Fruit fly (Drosophila melanogaster) whole organism, adult: Measurements from ENCODE around the gene CG14106.

ENCODE experiments used
- CG14711 ChIP-seq: fragments of 200-800 bp; sonication (Bioruptor generic); optimal IDR thresholded peaks from 2 replicates; lab custom pipeline; 2018; ENCODE audit warnings: missing biosample characterization, mild to moderate bottlenecking, missing genetic modification characterization, moderate library complexity
- CG33017 ChIP-seq: fragments of 200-800 bp; sonication (Bioruptor generic); optimal IDR thresholded peaks from 2 replicates; lab custom pipeline; 2018; ENCODE audit warnings: missing biosample characterization, mild to moderate bottlenecking, missing genetic modification characterization, moderate library complexity
- CG5204 ChIP-seq: fragments of 200-800 bp; sonication (Bioruptor generic); optimal IDR thresholded peaks from 2 replicates; lab custom pipeline; 2016; ENCODE audit warnings: missing biosample characterization, missing genetic modification characterization
- CG7101 ChIP-seq: fragments of 200-800 bp; sonication (Bioruptor generic); optimal IDR thresholded peaks from 2 replicates; lab custom pipeline; 2018; ENCODE audit warnings: missing biosample characterization, mild to moderate bottlenecking, missing genetic modification characterization, moderate library complexity
- Clk ChIP-seq: fragments of 200-800 bp; sonication (Bioruptor generic); optimal IDR thresholded peaks from 2 replicates; lab custom pipeline; 2017; ENCODE audit warnings: missing biosample characterization, missing genetic modification characterization
- bab1 ChIP-seq: fragments of 200-800 bp; sonication (Bioruptor generic); optimal IDR thresholded peaks from 3 replicates; lab custom pipeline; 2019; ENCODE audit warnings: missing biosample characterization, mild to moderate bottlenecking, missing genetic modification characterization, moderate library complexity
- kay ChIP-seq: fragments of 200-800 bp; sonication (Bioruptor generic); peaks from one replicate; lab custom pipeline; 2016; ENCODE audit warnings: missing biosample characterization, missing genetic modification characterization, borderline replicate concordance

DNA sequence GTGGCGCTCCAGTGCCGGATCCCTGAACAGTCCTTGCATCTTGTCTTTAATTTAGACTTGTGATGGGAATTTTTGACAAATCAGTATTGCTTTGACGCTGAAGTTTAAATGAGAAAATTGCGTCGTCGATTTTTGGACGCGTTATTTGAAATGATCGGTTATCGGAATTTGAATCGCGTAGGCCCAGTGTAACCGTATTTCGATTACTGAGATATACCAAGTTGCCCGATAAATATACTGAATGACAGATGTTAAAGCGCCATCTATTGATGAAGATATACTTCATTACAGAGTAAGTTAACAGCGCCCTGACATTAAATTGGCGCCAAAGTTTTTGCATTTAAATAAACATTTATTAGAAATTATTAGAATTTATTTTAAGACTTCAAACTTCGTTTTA is 35.6 kb downstream of the CG14106 start, which contains the start of gene Poc1:
- TF ChIP-seq CG33017 (tag; lab: Kevin White, UChicago) (no peak), CG7101 (tag; lab: Kevin White, UChicago) (no peak), CG14711 (tag; lab: Kevin White, UChicago) (no peak), Clk (no peak), bab1 (GFP tag; lab: Kevin White, UChicago) (no peak), CG5204 (no peak), kay (GFP tag; lab: Kevin White, UChicago) (no peak)
